Worm (Caenorhabditis elegans): Measurements from ENCODE around the gene Y61A9LA.1.

- no peak for TF ChIP-seq ceh-91 (GFP tag; IDR thresholded peaks at IDR 0.05)
- TF ChIP-seq unc-62 (GFP tag; optimal IDR thresholded peaks at IDR 0.05): no peak
- no peak for TF ChIP-seq snpc-4 (GFP tag; optimal IDR thresholded peaks at IDR 0.05)
- no peak for TF ChIP-seq snpc-4 (tag; optimal IDR thresholded peaks at IDR 0.05)
- no peak for TF ChIP-seq nhr-179 (tag; optimal IDR thresholded peaks at IDR 0.05)
Observed at ce11 chrV:4569999-4570627, 15.0 kb upstream of the Y61A9LA.1 start, which contains the start of gene sut-2.

All from whole organism, young adult.